Fruit fly (Drosophila melanogaster) whole organism, embryonic: ENCODE measurements around the gene CG1307.

Experiments used
- BtbVII ChIP-seq: fragments of 200-800 bp; sonication (Bioruptor generic); optimal IDR thresholded peaks from 3 replicates; lab custom pipeline; 2017; ENCODE audit warnings: missing biosample characterization, mild to moderate bottlenecking, missing genetic modification characterization
- CG1024 ChIP-seq: fragments of 200-800 bp; sonication (Bioruptor generic); IDR thresholded peaks from 2 replicates; pipeline ENCODE4 v1.3.6; 2022; ENCODE audit warnings: missing biosample characterization, missing genetic modification characterization
- CG11695 ChIP-seq: fragments of 200-800 bp; sonication (Bioruptor generic); IDR thresholded peaks from 3 replicates; pipeline ENCODE4 v1.3.6; 2022; ENCODE audit warnings: missing biosample characterization, missing genetic modification characterization
- CG11723 ChIP-seq: fragments of 200-800 bp; sonication (Bioruptor generic); optimal IDR thresholded peaks from 2 replicates; lab custom pipeline; 2017; ENCODE audit warnings: missing biosample characterization, mild to moderate bottlenecking, missing genetic modification characterization
- CG12769 ChIP-seq: fragments of 200-800 bp; sonication (Bioruptor generic); optimal IDR thresholded peaks from 2 replicates; lab custom pipeline; 2019; ENCODE audit warnings: missing biosample characterization, mild to moderate bottlenecking, missing genetic modification characterization, moderate library complexity
- CG13123 ChIP-seq: fragments of 200-800 bp; sonication (Bioruptor generic); optimal IDR thresholded peaks from 2 replicates; lab custom pipeline; 2016; ENCODE audit warnings: missing biosample characterization, missing genetic modification characterization
- CG14050 ChIP-seq: fragments of 200-800 bp; sonication (Bioruptor generic); IDR thresholded peaks from 3 replicates; pipeline ENCODE4 v1.3.6; 2022; ENCODE audit warnings: missing biosample characterization, missing genetic modification characterization
- CG15073 ChIP-seq: fragments of 200-800 bp; sonication (Bioruptor generic); optimal IDR thresholded peaks from 2 replicates; lab custom pipeline; 2016; ENCODE audit warnings: missing biosample characterization, missing genetic modification characterization
- CG16813 ChIP-seq: fragments of 200-800 bp; sonication (Bioruptor generic); IDR thresholded peaks from 3 replicates; pipeline ENCODE4 v1.3.6; 2022; ENCODE audit warnings: missing biosample characterization, missing genetic modification characterization; ENCODE audit not compliant: partially characterized antibody
- CG16815 ChIP-seq: fragments of 200-800 bp; sonication (Bioruptor generic); optimal IDR thresholded peaks from 3 replicates; lab custom pipeline; 2017; ENCODE audit warnings: missing biosample characterization, mild to moderate bottlenecking, missing genetic modification characterization
- CG17359 ChIP-seq: fragments of 200-800 bp; sonication (Bioruptor generic); optimal IDR thresholded peaks from 3 replicates; lab custom pipeline; 2018; ENCODE audit warnings: missing biosample characterization, mild to moderate bottlenecking, missing genetic modification characterization, moderate library complexity
- CG30403 ChIP-seq: fragments of 200-800 bp; sonication (Bioruptor generic); optimal IDR thresholded peaks from 3 replicates; lab custom pipeline; 2016; ENCODE audit warnings: missing biosample characterization, missing genetic modification characterization
- CG3163 ChIP-seq: fragments of 200-800 bp; sonication (Bioruptor generic); optimal IDR thresholded peaks from 3 replicates; lab custom pipeline; 2016; ENCODE audit warnings: missing biosample characterization, missing genetic modification characterization
- CG4282 ChIP-seq: fragments of 200-800 bp; sonication (Bioruptor generic); optimal IDR thresholded peaks from 2 replicates; lab custom pipeline; 2016; ENCODE audit warnings: missing biosample characterization, missing genetic modification characterization
- CG4360 ChIP-seq: fragments of 200-800 bp; sonication (Bioruptor generic); IDR thresholded peaks from 2 replicates; pipeline ENCODE4 v1.3.6; 2022; ENCODE audit warnings: missing biosample characterization, missing genetic modification characterization
- CG4854 ChIP-seq: fragments of 200-800 bp; sonication (Bioruptor generic); optimal IDR thresholded peaks from 2 replicates; lab custom pipeline; 2016; ENCODE audit warnings: missing biosample characterization, missing genetic modification characterization, inconsistent platforms
- CG5180 ChIP-seq: fragments of 200-800 bp; sonication (Bioruptor generic); optimal IDR thresholded peaks from 3 replicates; lab custom pipeline; 2017; ENCODE audit warnings: missing biosample characterization, missing genetic modification characterization, mild to moderate bottlenecking, moderate library complexity, missing genetic modification reagents
- CG6254 ChIP-seq: fragments of 200-800 bp; sonication (Bioruptor generic); optimal IDR thresholded peaks from 3 replicates; lab custom pipeline; 2017; ENCODE audit warnings: mild to moderate bottlenecking, missing biosample characterization, missing genetic modification reagents, missing genetic modification characterization
- CG7271 ChIP-seq: fragments of 200-800 bp; sonication (Bioruptor generic); optimal IDR thresholded peaks from 2 replicates; lab custom pipeline; 2018; ENCODE audit warnings: missing biosample characterization, mild to moderate bottlenecking, missing genetic modification characterization, moderate library complexity
- CG8765 ChIP-seq: fragments of 200-800 bp; sonication (Bioruptor generic); IDR thresholded peaks from 2 replicates; pipeline ENCODE4 v1.3.6; 2022; ENCODE audit warnings: missing biosample characterization, missing genetic modification characterization
- CG9609 ChIP-seq: fragments of 200-800 bp; sonication (Bioruptor generic); optimal IDR thresholded peaks from 3 replicates; lab custom pipeline; 2016; ENCODE audit warnings: missing biosample characterization, missing genetic modification characterization
- CTCF ChIP-seq: fragments of 200-800 bp; sonication (Bioruptor generic); optimal IDR thresholded peaks from 2 replicates; lab custom pipeline; 2017; ENCODE audit warnings: missing biosample characterization, mild to moderate bottlenecking, missing genetic modification characterization, moderate library complexity
- Fer1 ChIP-seq: fragments of 200-800 bp; sonication (Bioruptor generic); optimal IDR thresholded peaks from 2 replicates; lab custom pipeline; 2017; ENCODE audit warnings: missing biosample characterization, mild to moderate bottlenecking, missing genetic modification characterization
- HHEX ChIP-seq: fragments of 200-800 bp; sonication (Bioruptor generic); optimal IDR thresholded peaks from 3 replicates; lab custom pipeline; 2017; ENCODE audit warnings: missing biosample characterization, mild to moderate bottlenecking, missing genetic modification characterization, missing genetic modification reagents
- HLH3B ChIP-seq: fragments of 200-800 bp; sonication (Bioruptor generic); IDR thresholded peaks from 2 replicates; pipeline ENCODE4 v1.3.6; 2022; ENCODE audit warnings: missing biosample characterization, missing genetic modification characterization
- Xrp1 ChIP-seq: fragments of 200-800 bp; sonication (Bioruptor generic); IDR thresholded peaks from 2 replicates; pipeline ENCODE4 v1.3.6; 2022; ENCODE audit warnings: missing biosample characterization, missing genetic modification characterization
- ash1 ChIP-seq: fragments of 200-800 bp; sonication (Bioruptor generic); optimal IDR thresholded peaks from 2 replicates; lab custom pipeline; 2018; ENCODE audit warnings: missing biosample characterization, mild to moderate bottlenecking, missing genetic modification characterization
- cas ChIP-seq: fragments of 200-800 bp; sonication (Bioruptor generic); IDR thresholded peaks from 2 replicates; pipeline ENCODE4 v1.3.6; 2022; ENCODE audit warnings: missing biosample characterization, missing genetic modification characterization
- da ChIP-seq: fragments of 200-800 bp; sonication (Bioruptor generic); optimal IDR thresholded peaks from 2 replicates; lab custom pipeline; 2016; ENCODE audit warnings: missing biosample characterization, missing genetic modification characterization
- dimm ChIP-seq: fragments of 200-800 bp; sonication (Bioruptor generic); IDR thresholded peaks from 2 replicates; pipeline ENCODE4 v1.3.6; 2022; ENCODE audit warnings: missing biosample characterization, missing genetic modification characterization
- eve ChIP-seq, 2 experiments: fragments of >200 bp; optimal IDR thresholded peaks; 2 replicates each; lab custom pipeline; 2017; ENCODE audit warnings: missing biosample characterization in 2 of 2, missing genetic modification characterization in 2 of 2
- eyg ChIP-seq: fragments of 200-800 bp; sonication (Bioruptor generic); optimal IDR thresholded peaks from 3 replicates; lab custom pipeline; 2016; ENCODE audit warnings: missing biosample characterization, missing genetic modification characterization
- gem ChIP-seq: fragments of 200-800 bp; sonication (Bioruptor generic); optimal IDR thresholded peaks from 2 replicates; lab custom pipeline; 2019; ENCODE audit warnings: missing biosample characterization, mild to moderate bottlenecking, missing genetic modification characterization, moderate library complexity
- grau ChIP-seq: fragments of 200-800 bp; optimal IDR thresholded peaks from 3 replicates; lab custom pipeline; 2019; ENCODE audit warnings: missing biosample characterization, mild to moderate bottlenecking, missing genetic modification characterization, moderate library complexity
- gro ChIP-seq: fragments of 200-800 bp; sonication (Bioruptor generic); optimal IDR thresholded peaks from 2 replicates; lab custom pipeline; 2016; ENCODE audit warnings: missing biosample characterization, missing genetic modification characterization
- ind ChIP-seq: fragments of 200-800 bp; sonication (Bioruptor generic); optimal IDR thresholded peaks from 3 replicates; lab custom pipeline; 2016; ENCODE audit warnings: missing biosample characterization, missing genetic modification characterization
- nerfin-1 ChIP-seq: fragments of 200-800 bp; sonication (Bioruptor generic); optimal IDR thresholded peaks from 3 replicates; lab custom pipeline; 2019; ENCODE audit warnings: missing biosample characterization, mild to moderate bottlenecking, missing genetic modification characterization, moderate library complexity
- pzg ChIP-seq: fragments of 200-800 bp; sonication (Bioruptor generic); optimal IDR thresholded peaks from 3 replicates; lab custom pipeline; 2018; ENCODE audit warnings: missing biosample characterization, mild to moderate bottlenecking, missing genetic modification characterization, moderate library complexity
- scrt ChIP-seq: fragments of 200-800 bp; sonication (Bioruptor generic); optimal IDR thresholded peaks from 2 replicates; lab custom pipeline; 2018; ENCODE audit warnings: missing biosample characterization, mild to moderate bottlenecking, missing genetic modification characterization, moderate library complexity
- sob ChIP-seq: fragments of 200-800 bp; sonication (Bioruptor generic); IDR thresholded peaks from 2 replicates; pipeline ENCODE4 v1.3.6; 2022; ENCODE audit warnings: missing biosample characterization, missing genetic modification characterization
- sug ChIP-seq: fragments of 200-800 bp; optimal IDR thresholded peaks from 2 replicates; lab custom pipeline; 2019; ENCODE audit warnings: missing biosample characterization, mild to moderate bottlenecking, missing genetic modification characterization, moderate library complexity
- usp ChIP-seq: fragments of >200 bp; optimal IDR thresholded peaks from 2 replicates; lab custom pipeline; 2017; ENCODE audit warnings: missing biosample characterization, missing genetic modification characterization
- vvl ChIP-seq: fragments of 200-800 bp; sonication (Bioruptor generic); IDR thresholded peaks from 2 replicates; pipeline ENCODE4 v1.3.6; 2022; ENCODE audit warnings: missing biosample characterization, missing genetic modification characterization

Gene CG1307

DNA sequence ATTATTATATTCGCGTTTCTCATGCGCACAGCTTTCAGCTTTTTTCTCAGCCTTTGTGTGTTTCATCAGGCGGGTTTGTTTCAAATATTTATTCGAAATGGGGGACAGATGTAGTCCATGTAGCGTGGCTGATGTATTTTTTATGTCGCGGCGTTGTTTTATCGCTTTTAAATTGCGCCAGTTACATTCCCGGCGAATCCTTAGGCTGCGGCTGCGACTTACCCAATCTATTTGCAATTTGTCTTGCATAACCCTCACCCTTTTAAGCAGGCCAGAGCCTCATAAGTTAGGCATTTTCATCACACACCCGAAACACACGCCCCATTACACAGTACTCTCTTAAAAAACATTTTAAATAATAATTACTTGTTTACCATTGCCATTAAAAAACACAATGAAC is 27.4 kb downstream of the CG1307 start, which contains the start of gene sunz:
Gene sunz (plus strand): TSS at position 301 of the 400 bp plus-strand sequence.
- TF ChIP-seq pzg (GFP tag; lab: Kevin White, UChicago) (no peak), Xrp1 (GFP tag; lab: Robert Waterston, UW) (no peak), CG5180 (GFP tag; lab: Kevin White, UChicago) (no peak), CG17359 (tag; lab: Kevin White, UChicago) (no peak), CG12769 (tag; lab: Kevin White, UChicago) (no peak), HLH3B (no peak), gem (tag; lab: Kevin White, UChicago) (no peak)

DNA sequence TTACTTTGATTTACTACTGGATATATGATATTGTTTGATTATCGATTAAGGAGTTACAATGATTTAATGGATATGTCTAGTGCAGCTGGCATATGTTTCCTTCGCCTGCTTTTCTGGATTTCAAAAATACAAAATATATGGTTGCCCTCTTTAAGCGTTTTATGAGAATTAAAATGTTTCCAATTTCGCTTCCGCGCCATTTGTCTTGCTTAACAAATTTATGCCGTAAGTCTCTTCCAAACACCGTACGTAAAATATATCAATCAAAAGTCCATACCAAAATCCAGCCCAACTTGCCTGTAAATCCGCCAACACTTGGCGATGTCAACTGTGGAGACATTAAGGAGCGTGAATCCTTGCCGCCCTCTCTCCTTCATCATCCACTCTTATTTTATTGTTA is 28.0 kb downstream of the CG1307 start, which contains the start of gene CG15177:
Gene CG15177 (minus strand): TSS at position 101 of the 400 bp plus-strand sequence.
- TF ChIP-seq CG16815 (GFP tag; lab: Kevin White, UChicago): no peak
- no peak for TF ChIP-seq sug
- TF ChIP-seq usp: no peak
- no peak for TF ChIP-seq gro (GFP tag; lab: Kevin White, UChicago)
- TF ChIP-seq ind (GFP tag; lab: Kevin White, UChicago): no peak
- TF ChIP-seq CG4854: no peak
- no peak for TF ChIP-seq CG30403 (GFP tag; lab: Kevin White, UChicago)
- TF ChIP-seq CG15073 (GFP tag; lab: Kevin White, UChicago): no peak
- no peak for TF ChIP-seq CG13123
- TF ChIP-seq da (GFP tag; lab: Kevin White, UChicago): no peak
- no peak for TF ChIP-seq nerfin-1 (tag; lab: Kevin White, UChicago)
- TF ChIP-seq CG4282 (GFP tag; lab: Kevin White, UChicago): no peak
- no peak for TF ChIP-seq grau (tag; lab: Kevin White, UChicago)
- no peak for TF ChIP-seq CG11723 (GFP tag; lab: Kevin White, UChicago)
- TF ChIP-seq sob: no peak
- TF ChIP-seq HHEX (GFP tag; lab: Kevin White, UChicago): no peak
- no peak for TF ChIP-seq CG11695 (GFP tag; lab: Robert Waterston, UW)
- no peak for TF ChIP-seq CG6254 (GFP tag; lab: Kevin White, UChicago)
- TF ChIP-seq Fer1 (GFP tag; lab: Kevin White, UChicago): no peak
- TF ChIP-seq pzg (GFP tag; lab: Kevin White, UChicago): no peak

DNA sequence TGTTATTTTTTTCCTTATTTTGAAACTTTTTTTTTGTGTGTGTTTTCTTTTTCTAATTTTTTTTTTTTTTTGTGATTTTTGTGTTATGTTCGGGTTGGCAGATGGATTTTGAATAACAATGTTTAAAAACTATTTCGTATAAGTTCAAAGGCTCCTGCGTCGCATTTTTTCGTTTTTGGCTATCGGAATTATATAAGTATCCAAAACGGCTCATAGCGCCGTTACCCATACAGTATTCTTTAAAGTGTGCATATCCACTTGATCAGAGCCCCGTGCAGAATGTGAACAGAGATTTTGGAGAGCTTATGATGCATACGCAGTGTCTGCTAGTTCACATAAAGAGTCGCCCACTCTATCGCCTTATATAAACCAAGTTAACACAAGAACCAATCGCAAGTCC is 29.4 kb downstream of the CG1307 start, which contains the start of gene sowi:
Gene sowi (minus strand): TSS at position 101 of the 400 bp plus-strand sequence.
- TF ChIP-seq CTCF (GFP tag; lab: Kevin White, UChicago) (no peak), vvl (GFP tag; lab: Robert Waterston, UW) (no peak), dimm (no peak), CG8765 (GFP tag; lab: Robert Waterston, UW) (no peak), scrt (no peak), CG3163 (GFP tag; lab: Kevin White, UChicago) (no peak), ash1 (no peak), CG16813 (GFP tag; lab: Robert Waterston, UW) (no peak), CG4360 (GFP tag; lab: Robert Waterston, UW) (no peak), eyg (GFP tag; lab: Kevin White, UChicago) (no peak), CG7271 (tag; lab: Kevin White, UChicago) (no peak), CG9609 (no peak), CG1024 (GFP tag; lab: Robert Waterston, UW) (no peak), cas (GFP tag; lab: Robert Waterston, UW) (no peak), CG14050 (no peak), BtbVII (no peak), eve (GFP tag; optimal IDR thresholded peaks at IDR 0.05; lab: Kevin White, UChicago) (no peak)
